Fruit fly (Drosophila melanogaster) Kc167 (cell line): ENCODE measurements around the gene CG14130.

Experiments
- Myc ChIP-seq: fragments of >200 bp; optimal IDR thresholded peaks from 2 replicates; lab custom pipeline; 2017; ENCODE audit warnings: missing external identifiers
- h ChIP-seq: fragments of >200 bp; optimal IDR thresholded peaks from 3 replicates; lab custom pipeline; 2018; ENCODE audit warnings: missing external identifiers
- insv ChIP-seq: fragments of >200 bp; optimal IDR thresholded peaks from 3 replicates; lab custom pipeline; 2018; ENCODE audit warnings: missing external identifiers
- ttk ChIP-seq: sonication (Bioruptor generic); optimal IDR thresholded peaks from 2 replicates; lab custom pipeline; 2017; ENCODE audit warnings: missing external identifiers

dm6 chr3L:11801622-11802021 lies 13.6 kb upstream of the CG14130 start:
- TF ChIP-seq insv (lab: Kevin White, UChicago) (no peak), h (lab: Kevin White, UChicago) (no peak), Myc (lab: Kevin White, UChicago) (no peak), ttk (no peak)
